Worm (Caenorhabditis elegans) whole organism, mixed stage, embryonic: ENCODE results near the gene C17H12.11.

Experiments
- M03D4.4 ChIP-seq: sonication (generic microtip); optimal IDR thresholded peaks from 2 replicates; lab custom pipeline; 2017; ENCODE audit warnings: mild to moderate bottlenecking, missing genetic modification characterization, missing compliant biosample characterization
- ceh-83 ChIP-seq: fragments of 200-800 bp; sonication (Bioruptor generic); optimal IDR thresholded peaks from 2 replicates; lab custom pipeline; 2018; ENCODE audit warnings: mild to moderate bottlenecking, missing genetic modification characterization, missing compliant biosample characterization
- ces-1 ChIP-seq: fragments of 150-350 bp; optimal IDR thresholded peaks from 2 replicates; lab custom pipeline; 2014; ENCODE audit warnings: missing biosample characterization, missing genetic modification reagents, missing genetic modification characterization
- elt-3 ChIP-seq: fragments of 150-350 bp; optimal IDR thresholded peaks from 2 replicates; lab custom pipeline; 2014; ENCODE audit warnings: missing biosample characterization, missing genetic modification characterization
- lin-13 ChIP-seq: fragments of 150-350 bp; optimal IDR thresholded peaks from 2 replicates; lab custom pipeline; 2014; ENCODE audit warnings: missing biosample characterization, missing genetic modification characterization
- lsy-2 ChIP-seq: fragments of 150-350 bp; optimal IDR thresholded peaks from 2 replicates; lab custom pipeline; 2014; ENCODE audit warnings: missing biosample characterization, missing genetic modification characterization
- nhr-12 ChIP-seq: fragments of 150-350 bp; optimal IDR thresholded peaks from 2 replicates; lab custom pipeline; 2014; ENCODE audit warnings: missing biosample characterization, missing genetic modification characterization
- nhr-2 ChIP-seq: fragments of 150-350 bp; optimal IDR thresholded peaks from 2 replicates; lab custom pipeline; 2014; ENCODE audit warnings: missing biosample characterization, missing genetic modification characterization
- nhr-237 ChIP-seq: fragments of 150-350 bp; optimal IDR thresholded peaks from 2 replicates; lab custom pipeline; 2014; ENCODE audit warnings: missing biosample characterization, missing genetic modification characterization
- nhr-76 ChIP-seq: sonication (generic microtip); optimal IDR thresholded peaks from 2 replicates; lab custom pipeline; 2017; ENCODE audit warnings: missing biosample characterization, missing genetic modification characterization
- pha-4 ChIP-seq: fragments of 150-350 bp; optimal IDR thresholded peaks from 2 replicates; lab custom pipeline; 2018; ENCODE audit warnings: missing biosample characterization, missing genetic modification reagents, missing genetic modification characterization
- snpc-4 ChIP-seq: fragments of 150-350 bp; optimal IDR thresholded peaks from 2 replicates; lab custom pipeline; 2014; ENCODE audit warnings: missing biosample characterization, missing genetic modification characterization
- unc-39 ChIP-seq: fragments of 150-350 bp; optimal IDR thresholded peaks from 2 replicates; lab custom pipeline; 2014; ENCODE audit warnings: missing biosample characterization, missing genetic modification characterization
- unc-62 ChIP-seq: fragments of 150-350 bp; optimal IDR thresholded peaks from 2 replicates; lab custom pipeline; 2014; ENCODE audit warnings: missing biosample characterization, missing genetic modification reagents, missing genetic modification characterization

ce11 chrIV:6795529-6795928 is 6.7 kb upstream of the C17H12.11 start, which contains the start of the genes C17H12.3 and C17H12.12:
- no peak for TF ChIP-seq snpc-4 (tag; lab: Kevin White, UChicago)
- TF ChIP-seq nhr-76 = no peak
- TF ChIP-seq lin-13 (tag; lab: Kevin White, UChicago) = no peak
- no peak for TF ChIP-seq unc-39 (tag; lab: Kevin White, UChicago)
- no peak for TF ChIP-seq nhr-2 (tag; lab: Kevin White, UChicago)
- TF ChIP-seq pha-4 (tag; lab: Kevin White, UChicago) = no peak
- no peak for TF ChIP-seq nhr-237 (tag; lab: Kevin White, UChicago)
- TF ChIP-seq elt-3 (tag; lab: Kevin White, UChicago) = no peak
- TF ChIP-seq unc-62 (GFP tag; lab: Kevin White, UChicago) = no peak
- no peak for TF ChIP-seq M03D4.4 (tag; lab: Kevin White, UChicago)
- TF ChIP-seq nhr-12 (tag; lab: Kevin White, UChicago) = no peak
- no peak for TF ChIP-seq ceh-83 (GFP tag; lab: Kevin White, UChicago)
- no peak for TF ChIP-seq lsy-2
- TF ChIP-seq ces-1 (GFP tag; lab: Kevin White, UChicago) = no peak
